Worm (Caenorhabditis elegans) whole organism, L3 larva: ENCODE results near the gene pbs-6.
A peak's percentile ranks its signal among the peaks of the same experiment; 100 is the strongest.

Experiments
- R02D3.7 ChIP-seq: fragments of 150-350 bp; optimal IDR thresholded peaks from 2 replicates; lab custom pipeline; 2014; ENCODE audit warnings: missing biosample characterization, missing genetic modification characterization
- ZK546.5 ChIP-seq: sonication (generic microtip); optimal IDR thresholded peaks from 2 replicates; lab custom pipeline; 2017; ENCODE audit warnings: missing biosample characterization, missing genetic modification characterization
- aly-2 ChIP-seq: fragments of 150-350 bp; optimal IDR thresholded peaks from 2 replicates; lab custom pipeline; 2014; ENCODE audit warnings: missing biosample characterization, missing genetic modification characterization
- ceh-16 ChIP-seq: sonication (generic microtip); optimal IDR thresholded peaks from 2 replicates; lab custom pipeline; 2017; ENCODE audit warnings: missing biosample characterization, missing genetic modification characterization
- ceh-28 ChIP-seq: fragments of 150-350 bp; optimal IDR thresholded peaks from 2 replicates; lab custom pipeline; 2014; ENCODE audit warnings: missing biosample characterization, missing genetic modification reagents, missing genetic modification characterization
- ceh-9 ChIP-seq: sonication (generic microtip); optimal IDR thresholded peaks from 2 replicates; lab custom pipeline; 2018; ENCODE audit warnings: missing biosample characterization, missing genetic modification characterization
- daf-12 ChIP-seq: fragments of 150-350 bp; optimal IDR thresholded peaks from 2 replicates; lab custom pipeline; 2014; ENCODE audit warnings: missing biosample characterization, missing genetic modification reagents, missing genetic modification characterization
- egl-5 ChIP-seq: fragments of 150-350 bp; optimal IDR thresholded peaks from 2 replicates; lab custom pipeline; 2017; ENCODE audit warnings: missing biosample characterization, missing genetic modification reagents, missing genetic modification characterization, inconsistent platforms
- elt-1 ChIP-seq: fragments of 150-350 bp; optimal IDR thresholded peaks from 2 replicates; lab custom pipeline; 2014; ENCODE audit warnings: missing biosample characterization, missing genetic modification characterization
- elt-2 ChIP-seq: sonication (generic microtip); optimal IDR thresholded peaks from 2 replicates; lab custom pipeline; 2016; ENCODE audit warnings: missing genetic modification reagents, mild to moderate bottlenecking, missing genetic modification characterization, missing compliant biosample characterization
- elt-3 ChIP-seq, 3 experiments: fragments of 150-350 bp in 1 of 3; sonication (generic microtip) in 2 of 3; optimal IDR thresholded peaks; 2 replicates in 2 of 3; 4 replicates in 1 of 3; lab custom pipeline; 2014 to 2017; ENCODE audit warnings: missing biosample characterization in 3 of 3, missing genetic modification characterization in 3 of 3
- eor-1 ChIP-seq, 2 experiments: fragments of 150-350 bp; optimal IDR thresholded peaks; 2 replicates each; lab custom pipeline; 2014 to 2018; ENCODE audit warnings: missing biosample characterization in 2 of 2, missing genetic modification characterization in 2 of 2
- fkh-10 ChIP-seq: sonication (generic microtip); optimal IDR thresholded peaks from 2 replicates; lab custom pipeline; 2017; ENCODE audit warnings: missing biosample characterization, missing genetic modification reagents, missing genetic modification characterization
- fkh-2 ChIP-seq: fragments of 150-350 bp; optimal IDR thresholded peaks from 2 replicates; lab custom pipeline; 2014; ENCODE audit warnings: missing biosample characterization, missing genetic modification reagents, missing genetic modification characterization
- fos-1 ChIP-seq: fragments of 150-350 bp; optimal IDR thresholded peaks from 2 replicates; lab custom pipeline; 2014; ENCODE audit warnings: missing biosample characterization, missing genetic modification characterization
- hmg-11 ChIP-seq: sonication (generic microtip); optimal IDR thresholded peaks from 2 replicates; lab custom pipeline; 2016; ENCODE audit warnings: missing genetic modification characterization, missing compliant biosample characterization
- jun-1 ChIP-seq: fragments of 150-350 bp; optimal IDR thresholded peaks from 2 replicates; lab custom pipeline; 2014; ENCODE audit warnings: missing biosample characterization, missing genetic modification reagents, missing genetic modification characterization
- lin-15B ChIP-seq: fragments of 150-350 bp; optimal IDR thresholded peaks from 2 replicates; lab custom pipeline; 2014; ENCODE audit warnings: missing biosample characterization, missing genetic modification characterization
- lin-39 ChIP-seq: fragments of 150-350 bp; optimal IDR thresholded peaks from 2 replicates; lab custom pipeline; 2018; ENCODE audit warnings: missing biosample characterization, missing genetic modification reagents, missing genetic modification characterization
- lsy-12 ChIP-seq: sonication (generic microtip); optimal IDR thresholded peaks from 2 replicates; lab custom pipeline; 2016; ENCODE audit warnings: mild to moderate bottlenecking, missing genetic modification characterization, missing compliant biosample characterization
- mdl-1 ChIP-seq: fragments of 150-350 bp; optimal IDR thresholded peaks from 2 replicates; lab custom pipeline; 2014; ENCODE audit warnings: missing biosample characterization, missing genetic modification characterization
- nfya-1 ChIP-seq: sonication (generic microtip); optimal IDR thresholded peaks from 2 replicates; lab custom pipeline; 2017; ENCODE audit warnings: missing genetic modification characterization, mild to moderate bottlenecking, missing compliant biosample characterization, antibody characterized with exemption, moderate library complexity; ENCODE audit not compliant: insufficient read depth
- nhr-12 ChIP-seq: fragments of 150-350 bp; optimal IDR thresholded peaks from 2 replicates; lab custom pipeline; 2014; ENCODE audit warnings: missing biosample characterization, missing genetic modification characterization
- nhr-23 ChIP-seq: fragments of 150-350 bp; optimal IDR thresholded peaks from 2 replicates; lab custom pipeline; 2014; ENCODE audit warnings: missing biosample characterization, missing genetic modification reagents, missing genetic modification characterization
- nhr-237 ChIP-seq: fragments of 150-350 bp; optimal IDR thresholded peaks from 2 replicates; lab custom pipeline; 2014; ENCODE audit warnings: missing biosample characterization, missing genetic modification characterization
- nhr-25 ChIP-seq: sonication (generic microtip); optimal IDR thresholded peaks from 2 replicates; lab custom pipeline; 2017; ENCODE audit warnings: missing biosample characterization, missing genetic modification characterization
- nhr-43 ChIP-seq: sonication (generic microtip); optimal IDR thresholded peaks from 2 replicates; lab custom pipeline; 2016; ENCODE audit warnings: mild to moderate bottlenecking, missing genetic modification characterization, missing compliant biosample characterization; ENCODE audit not compliant: poor library complexity, severe bottlenecking
- nhr-76 ChIP-seq: fragments of 150-350 bp; sonication (generic microtip); optimal IDR thresholded peaks from 5 replicates; lab custom pipeline; 2014; ENCODE audit warnings: missing biosample characterization, missing genetic modification characterization
- pha-4 ChIP-seq: fragments of 150-350 bp; optimal IDR thresholded peaks from 2 replicates; lab custom pipeline; 2014; ENCODE audit warnings: missing biosample characterization, missing genetic modification reagents, missing genetic modification characterization
- pqm-1 ChIP-seq: fragments of 150-350 bp; optimal IDR thresholded peaks from 2 replicates; lab custom pipeline; 2017; ENCODE audit warnings: missing biosample characterization, missing genetic modification characterization, inconsistent platforms
- snpc-4 ChIP-seq: fragments of 150-350 bp; optimal IDR thresholded peaks from 2 replicates; lab custom pipeline; 2014; ENCODE audit warnings: missing biosample characterization, missing genetic modification characterization
- tbx-2 ChIP-seq: sonication (generic microtip); optimal IDR thresholded peaks from 2 replicates; lab custom pipeline; 2016; ENCODE audit warnings: mild to moderate bottlenecking, missing genetic modification characterization, missing compliant biosample characterization
- unc-39 ChIP-seq: sonication (generic microtip); optimal IDR thresholded peaks from 4 replicates; lab custom pipeline; 2017; ENCODE audit warnings: missing biosample characterization, missing genetic modification characterization
- unc-62 ChIP-seq: fragments of 150-350 bp; sonication (generic microtip); optimal IDR thresholded peaks from 4 replicates; lab custom pipeline; 2014; ENCODE audit warnings: missing biosample characterization, missing genetic modification reagents, missing genetic modification characterization
- zag-1 ChIP-seq: fragments of 150-350 bp; optimal IDR thresholded peaks from 2 replicates; lab custom pipeline; 2014; ENCODE audit warnings: missing biosample characterization, missing genetic modification characterization
- ztf-11 ChIP-seq: fragments of 150-350 bp; optimal IDR thresholded peaks from 2 replicates; lab custom pipeline; 2014; ENCODE audit warnings: missing biosample characterization, missing genetic modification characterization
- ztf-4 ChIP-seq: fragments of 150-350 bp; optimal IDR thresholded peaks from 2 replicates; lab custom pipeline; 2014; ENCODE audit warnings: missing biosample characterization, missing genetic modification characterization

pbs-6 gene

DNA sequence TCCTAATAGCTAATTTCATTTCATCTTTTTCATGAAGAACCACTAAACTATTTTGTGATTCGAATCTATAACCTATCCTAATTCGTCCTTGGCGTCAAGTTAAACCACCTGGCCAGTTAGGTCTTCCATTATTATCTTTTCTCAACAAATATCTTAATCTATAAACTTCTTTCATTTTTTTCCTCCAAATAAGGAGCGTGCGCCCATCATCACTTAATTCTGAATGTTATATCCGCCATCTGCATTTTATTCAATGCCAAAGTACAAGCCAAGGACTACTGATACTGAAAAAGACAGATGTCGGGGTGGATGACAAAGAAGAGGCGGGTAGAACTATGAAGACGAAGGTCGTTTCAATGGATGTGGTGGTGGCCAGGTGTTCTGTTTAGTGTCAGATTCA is 15.0 kb downstream of the pbs-6 start:
- TF ChIP-seq zag-1 (tag; lab: Kevin White, UChicago) (no peak), elt-3 (tag; optimal IDR thresholded peaks at IDR 0.05; lab: Kevin White, UChicago) (no peak), nhr-23 (tag; lab: Kevin White, UChicago) (peak; percentile 2), fos-1 (tag; lab: Kevin White, UChicago) (no peak), nhr-25 (peak; percentile 48), egl-5 (tag; lab: Kevin White, UChicago) (peak; percentile 25)

DNA sequence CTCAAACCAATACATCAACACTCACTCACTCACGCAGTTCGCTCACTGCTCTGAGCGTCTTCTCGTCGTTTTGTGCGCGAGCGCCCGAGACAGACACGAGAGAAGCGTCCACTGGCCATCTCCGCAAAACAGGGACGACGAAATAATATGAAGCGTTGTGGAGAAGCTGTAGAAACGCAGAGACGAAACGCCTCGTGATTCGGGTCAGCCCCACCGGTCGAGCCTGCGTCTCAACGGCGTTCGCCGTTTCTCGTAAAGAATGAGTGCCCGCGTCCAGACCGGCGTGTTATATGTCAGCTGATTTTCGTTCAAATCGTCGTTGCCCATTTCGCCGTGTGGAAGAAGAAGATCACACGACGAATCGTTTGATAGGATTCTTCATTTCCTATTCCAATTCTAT is 16.4 kb downstream of the pbs-6 start, which contains the start of gene fbxl-1:
TSS of gene fbxl-1 (plus strand) at position 320 of the 400 bp plus-strand sequence.
- TF ChIP-seq nhr-43 (tag; lab: Kevin White, UChicago) (peak; percentile 63), elt-3 (tag; optimal IDR thresholded peaks at IDR 0.05; lab: Kevin White, UChicago) (no peak), ceh-9 (tag; lab: Kevin White, UChicago) (no peak), egl-5 (tag; lab: Kevin White, UChicago) (peak; percentile 84), lin-39 (tag; lab: Kevin White, UChicago) (peak; percentile 64), elt-1 (tag; lab: Kevin White, UChicago) (peak; percentile 36), nhr-12 (tag; lab: Kevin White, UChicago) (no peak), ceh-28 (tag; lab: Kevin White, UChicago) (peak; percentile 33), unc-62 (GFP tag; lab: Kevin White, UChicago) (peak; percentile 38), nfya-1 (tag; lab: Kevin White, UChicago) (peak; percentile 92), ztf-11 (no peak), fos-1 (tag; lab: Kevin White, UChicago) (no peak), fkh-10 (GFP tag; lab: Kevin White, UChicago) (peak; percentile 47), mdl-1 (tag; lab: Kevin White, UChicago) (peak; percentile 59), jun-1 (tag; lab: Kevin White, UChicago) (peak; percentile 93), nhr-23 (tag; lab: Kevin White, UChicago) (peak; percentile 52), nhr-25 (peak; percentile 26), pha-4 (tag; lab: Kevin White, UChicago) (peak; percentile 87), ceh-16 (tag; lab: Kevin White, UChicago) (no peak), elt-2 (peak; percentile 66), eor-1 (tag; optimal IDR thresholded peaks at IDR 0.05; lab: Kevin White, UChicago) (no peak), ztf-4 (tag; lab: Kevin White, UChicago) (peak; percentile 12), pqm-1 (tag; lab: Kevin White, UChicago) (peak; percentile 55), lin-15B (tag; lab: Kevin White, UChicago) (peak; percentile 73), R02D3.7 (peak; percentile 33), lsy-12 (tag; lab: Kevin White, UChicago) (peak; percentile 74), unc-39 (tag; lab: Kevin White, UChicago) (no peak), hmg-11 (tag; lab: Kevin White, UChicago) (peak; percentile 94), nhr-237 (tag; lab: Kevin White, UChicago) (no peak), snpc-4 (tag; lab: Kevin White, UChicago) (peak; percentile 64), tbx-2 (tag; lab: Kevin White, UChicago) (peak; percentile 20)

DNA sequence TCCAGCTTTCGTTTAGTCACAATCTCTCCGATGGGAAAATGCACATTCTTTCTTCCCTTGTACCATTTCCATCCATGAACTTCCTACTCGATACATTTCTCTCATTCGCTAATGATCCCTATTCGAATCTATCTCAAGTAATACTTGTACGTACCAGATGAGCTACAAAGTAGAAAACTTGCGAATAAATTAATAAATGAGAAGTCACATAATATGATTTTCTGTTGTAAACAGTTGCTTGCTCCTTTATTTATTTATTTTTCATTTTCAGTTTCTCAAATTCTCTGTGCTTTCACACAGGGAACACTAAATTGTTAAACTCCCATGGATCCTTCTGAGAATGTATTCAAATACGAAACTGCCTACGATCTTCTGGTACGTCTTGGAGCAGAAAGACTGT is 17.7 kb downstream of the pbs-6 start, which contains the start of gene rfs-1:
TSS of gene rfs-1 (plus strand) at position 301 of the 400 bp plus-strand sequence.
- TF ChIP-seq fkh-2 (tag; lab: Kevin White, UChicago) = no peak
- no peak for TF ChIP-seq ZK546.5 (tag; lab: Kevin White, UChicago)
- TF ChIP-seq ztf-11 = no peak
- no peak for TF ChIP-seq daf-12 (tag; lab: Kevin White, UChicago)
- no peak for TF ChIP-seq nhr-43 (tag; lab: Kevin White, UChicago)
- no peak for TF ChIP-seq nhr-23 (tag; lab: Kevin White, UChicago)
- TF ChIP-seq elt-3 (tag; optimal IDR thresholded peaks at IDR 0.05; lab: Kevin White, UChicago) = no peak
- TF ChIP-seq aly-2 (tag; lab: Kevin White, UChicago) = no peak
- TF ChIP-seq pha-4 (tag; lab: Kevin White, UChicago) = no peak
- no peak for TF ChIP-seq nhr-76 (tag; lab: Kevin White, UChicago)
- TF ChIP-seq, all 47 proteins: peak for 0
